Worm (Caenorhabditis elegans): Measurements from ENCODE around the gene ctsa-4.1.
A peak's percentile ranks its signal among the peaks of the same experiment; 100 is the strongest.

Gene ctsa-4.1

DNA sequence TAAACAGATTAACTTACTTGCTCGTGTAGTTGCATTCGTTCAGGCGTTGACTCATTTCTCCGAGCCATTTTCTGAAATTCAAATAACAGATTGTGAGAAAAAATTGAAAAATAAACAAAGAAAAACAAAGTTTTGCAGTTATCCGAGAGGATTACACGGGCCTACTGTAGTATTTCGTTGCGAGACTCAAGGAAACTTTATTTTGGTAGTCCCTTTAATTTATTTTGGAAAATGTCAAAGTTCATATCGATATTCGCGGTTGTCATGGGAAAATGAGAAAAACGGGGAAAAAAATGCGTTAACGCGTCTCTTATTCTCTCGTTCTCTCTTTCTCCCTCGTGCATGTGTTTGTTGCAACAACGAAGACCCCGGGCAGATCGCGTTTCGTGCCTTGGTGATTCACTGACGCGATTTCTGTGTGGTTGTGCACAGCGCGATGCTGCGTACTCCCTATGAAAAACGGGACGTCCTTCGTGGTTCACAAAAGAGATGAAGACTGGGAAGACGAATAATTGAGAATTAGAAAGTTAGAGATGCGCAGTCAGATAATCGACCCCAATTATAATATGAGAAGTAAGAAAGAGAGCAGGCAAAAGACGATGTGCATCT is 35.5 kb upstream of the ctsa-4.1 start, which contains the start of gene set-4 (continued):
- peak; percentile 92 for TF ChIP-seq mcd-1 (GFP tag; IDR thresholded peaks at IDR 0.05)
- TF ChIP-seq akir-1 (GFP tag; optimal IDR thresholded peaks at IDR 0.05) = no peak
- no peak for TF ChIP-seq hrde-1 (tag; optimal IDR thresholded peaks at IDR 0.05; ENCODE audit: borderline replicate concordance)
- TF ChIP-seq rpc-1 (optimal IDR thresholded peaks at IDR 0.05) = no peak
- TF ChIP-seq rpc-1 (tag; optimal IDR thresholded peaks at IDR 0.05) = no peak
- TF ChIP-seq gei-17 (GFP tag; optimal IDR thresholded peaks at IDR 0.05) = peak; percentile 50
- peak; percentile 68 for TF ChIP-seq hmg-1.2 (GFP tag; IDR thresholded peaks at IDR 0.05)
- TF ChIP-seq ceh-40 (GFP tag; IDR thresholded peaks at IDR 0.05) = no peak
- 0 out of 2 replicates have a peak, but pooled peaks have one; percentile 58 for TF ChIP-seq madf-3 (GFP tag; IDR thresholded peaks at IDR 0.05)
- no peak for TF ChIP-seq B0035.1 (tag; optimal IDR thresholded peaks at IDR 0.05)
- TF ChIP-seq mel-28 (tag; optimal IDR thresholded peaks at IDR 0.05; ENCODE audit: borderline replicate concordance) = no peak
- peak; percentile 75 for TF ChIP-seq ets-4 (GFP tag; optimal IDR thresholded peaks at IDR 0.05)
- TF ChIP-seq him-1 (tag; optimal IDR thresholded peaks at IDR 0.05) = peak; percentile 10
- peak; percentile 97 for TF ChIP-seq nhr-80 (tag; optimal IDR thresholded peaks at IDR 0.05)
- no peak for TF ChIP-seq mes-4 (tag; optimal IDR thresholded peaks at IDR 0.05)
- peak; percentile 78 for TF ChIP-seq lin-54 (GFP tag; optimal IDR thresholded peaks at IDR 0.05)
- TF ChIP-seq D2030.7 (GFP tag; IDR thresholded peaks at IDR 0.05) = no peak
- no peak for TF ChIP-seq fkh-3 (tag; optimal IDR thresholded peaks at IDR 0.05)
- no peak for TF ChIP-seq F37B4.10 (GFP tag; IDR thresholded peaks at IDR 0.05)
- TF ChIP-seq Y95B8A.8 (GFP tag; IDR thresholded peaks at IDR 0.05) = no peak
- peak; percentile 86 for TF ChIP-seq pbrm-1 (GFP tag; IDR thresholded peaks at IDR 0.05)
- peak; percentile 84 for TF ChIP-seq ekl-4 (GFP tag; IDR thresholded peaks at IDR 0.05)
- no peak for TF ChIP-seq sea-2 (GFP tag; IDR thresholded peaks at IDR 0.05)
- no peak for TF ChIP-seq die-1 (tag; optimal IDR thresholded peaks at IDR 0.05)
- TF ChIP-seq ztf-28 (GFP tag; IDR thresholded peaks at IDR 0.05) = no peak
- peak; percentile 91 for TF ChIP-seq nfyb-1 (GFP tag; IDR thresholded peaks at IDR 0.05)
- no peak for TF ChIP-seq hsf-1 (GFP tag; IDR thresholded peaks at IDR 0.05)
- TF ChIP-seq let-526 (GFP tag; IDR thresholded peaks at IDR 0.05) = 0 out of 2 replicates have a peak, but pooled peaks have one; percentile 51
- TF ChIP-seq madf-8 (GFP tag; conservative IDR thresholded peaks at IDR 0.05) = peak; percentile 30; the same call in 1 of the 2 replicates
- TF ChIP-seq lsl-1 (GFP tag; optimal IDR thresholded peaks at IDR 0.05) = peak; percentile 78
- peak; percentile 80 for TF ChIP-seq K11D2.4 (GFP tag; IDR thresholded peaks at IDR 0.05)
- TF ChIP-seq Y53G8AR.9 (GFP tag; conservative IDR thresholded peaks at IDR 0.05) = peak; percentile 82
- TF ChIP-seq T07F8.4 (tag; optimal IDR thresholded peaks at IDR 0.05) = no peak
- peak; percentile 57 for TF ChIP-seq nhr-90 (tag; optimal IDR thresholded peaks at IDR 0.05)
- TF ChIP-seq ztf-18 (tag; optimal IDR thresholded peaks at IDR 0.05) = peak; percentile 97
- TF ChIP-seq F57C9.4 (tag; optimal IDR thresholded peaks at IDR 0.05) = no peak
- TF ChIP-seq F49E8.2 (tag; optimal IDR thresholded peaks at IDR 0.05; ENCODE audit: insufficient read depth) = no peak
- peak; percentile 56 for TF ChIP-seq somi-1 (GFP tag; optimal IDR thresholded peaks at IDR 0.05)
- no peak for TF ChIP-seq ccch-3 (GFP tag; optimal IDR thresholded peaks at IDR 0.05)
- peak; percentile 4 for TF ChIP-seq snpc-4 (GFP tag; optimal IDR thresholded peaks at IDR 0.05)
- peak; percentile 6 to 81 (median 64) for TF ChIP-seq snpc-4 (tag; optimal IDR thresholded peaks at IDR 0.05)
- TF ChIP-seq ztf-25 (GFP tag; IDR thresholded peaks at IDR 0.05) = no peak
- TF ChIP-seq tlf-1 (GFP tag; optimal IDR thresholded peaks at IDR 0.05) = peak; percentile 60
- TF ChIP-seq lsy-27 (tag; optimal IDR thresholded peaks at IDR 0.05; ENCODE audit: borderline replicate concordance, insufficient read depth) = no peak
- TF ChIP-seq egl-18 (GFP tag; IDR thresholded peaks at IDR 0.05) = peak; percentile 55; the same call in 1 of the 2 replicates
- TF ChIP-seq egl-44 (GFP tag; IDR thresholded peaks at IDR 0.05) = no peak
- peak; percentile 55 for TF ChIP-seq dpl-1 (GFP tag; optimal IDR thresholded peaks at IDR 0.05)
- TF ChIP-seq ZK185.1 (tag; optimal IDR thresholded peaks at IDR 0.05; ENCODE audit: poor library complexity, severe bottlenecking) = peak; percentile 68
